Fruit fly (Drosophila melanogaster) S2 (cell line): ENCODE data around the gene CG43175.

Experiments
- CG8478 ChIP-seq: fragments of >200 bp; optimal IDR thresholded peaks from 2 replicates; lab custom pipeline; 2018
- CTCF ChIP-seq, 2 experiments: fragments of >200 bp; optimal IDR thresholded peaks; 2 replicates each; lab custom pipeline; 2018

DNA sequence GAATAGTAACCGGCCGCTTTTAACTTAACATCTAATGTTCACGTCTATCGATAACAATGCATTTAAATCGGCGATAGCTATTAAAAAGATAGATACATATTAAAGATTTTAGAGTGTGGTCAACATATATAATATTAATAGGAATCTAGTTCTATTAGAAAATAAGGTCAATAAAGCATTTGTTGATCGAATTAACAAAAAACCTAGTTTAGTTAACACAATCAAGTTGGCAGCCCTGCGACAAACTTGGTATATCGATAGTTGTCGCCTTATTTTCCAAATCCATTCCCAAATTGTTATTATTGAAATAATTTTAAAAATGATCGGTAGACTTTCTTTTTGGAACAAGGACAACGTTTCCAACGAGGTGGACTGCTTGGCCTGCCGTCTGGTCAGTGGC is 54.3 kb downstream of the CG43175 start, which contains the start of the genes CG31251 and CG31360:
- TF ChIP-seq CG8478 (lab: Kevin White, UChicago) (no peak), CTCF (optimal IDR thresholded peaks at IDR 0.05; lab: Kevin White, UChicago) (no peak)
